Worm (Caenorhabditis elegans) whole organism, L2 larva: ENCODE measurements around the gene tiar-1.

ENCODE experiments used
- ama-1 ChIP-seq: fragments of 150-350 bp; optimal IDR thresholded peaks from 2 replicates; lab custom pipeline; 2018; ENCODE audit warnings: inconsistent platforms
- elt-1 ChIP-seq: fragments of 150-350 bp; optimal IDR thresholded peaks from 2 replicates; lab custom pipeline; 2014; ENCODE audit warnings: missing biosample characterization, missing genetic modification characterization
- lin-13 ChIP-seq: fragments of 150-350 bp; optimal IDR thresholded peaks from 2 replicates; lab custom pipeline; 2014; ENCODE audit warnings: missing biosample characterization, missing genetic modification reagents, missing genetic modification characterization
- lin-39 ChIP-seq: fragments of 150-350 bp; optimal IDR thresholded peaks from 2 replicates; lab custom pipeline; 2014; ENCODE audit warnings: missing biosample characterization, missing genetic modification reagents, missing genetic modification characterization
- mdl-1 ChIP-seq, 2 experiments: fragments of 150-350 bp in 1 of 2; sonication (generic microtip) in 1 of 2; optimal IDR thresholded peaks; 2 replicates each; lab custom pipeline; 2017; ENCODE audit warnings: missing biosample characterization in 2 of 2, missing genetic modification characterization in 2 of 2
- nhr-10 ChIP-seq: sonication (generic microtip); optimal IDR thresholded peaks from 2 replicates; lab custom pipeline; 2017; ENCODE audit warnings: missing biosample characterization, missing genetic modification characterization
- nhr-11 ChIP-seq: fragments of 150-350 bp; optimal IDR thresholded peaks from 2 replicates; lab custom pipeline; 2014; ENCODE audit warnings: missing biosample characterization, missing genetic modification characterization
- nhr-12 ChIP-seq: fragments of 150-350 bp; optimal IDR thresholded peaks from 2 replicates; lab custom pipeline; 2014; ENCODE audit warnings: missing biosample characterization, missing genetic modification characterization
- nhr-237 ChIP-seq: fragments of 150-350 bp; optimal IDR thresholded peaks from 2 replicates; lab custom pipeline; 2014; ENCODE audit warnings: missing biosample characterization, missing genetic modification characterization
- nhr-6 ChIP-seq: fragments of 150-350 bp; optimal IDR thresholded peaks from 2 replicates; lab custom pipeline; 2014; ENCODE audit warnings: missing biosample characterization, missing genetic modification characterization
- skn-1 ChIP-seq: sonication (generic microtip); optimal IDR thresholded peaks from 2 replicates; lab custom pipeline; 2017; ENCODE audit warnings: missing biosample characterization, missing genetic modification characterization
- snpc-4 ChIP-seq: fragments of 150-350 bp; optimal IDR thresholded peaks from 2 replicates; lab custom pipeline; 2014; ENCODE audit warnings: missing biosample characterization, missing genetic modification characterization

DNA sequence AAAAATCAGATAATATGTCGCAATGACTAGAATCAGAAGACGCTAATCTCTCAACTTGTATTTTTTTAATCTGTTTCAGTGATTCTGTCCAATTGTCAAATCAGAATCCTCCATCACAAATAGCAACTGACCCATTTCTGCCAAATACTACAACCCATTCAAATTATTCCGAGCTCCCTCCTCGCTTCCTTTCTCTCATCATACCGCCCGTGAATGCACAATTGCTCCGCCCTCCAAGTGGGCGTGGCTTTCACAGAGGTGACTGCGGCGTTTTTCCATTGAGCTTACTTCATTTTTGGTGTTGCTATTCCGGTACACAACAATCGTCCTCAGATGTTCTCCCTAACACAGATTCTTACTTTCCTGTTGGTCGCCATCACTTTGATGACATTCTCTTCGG, 33.9 kb downstream of the tiar-1 start, which contains the start of gene flp-27:
- TF ChIP-seq lin-39 (no peak), nhr-237 (tag; lab: Kevin White, UChicago) (no peak), snpc-4 (tag; lab: Kevin White, UChicago) (no peak), lin-13 (GFP tag; lab: Kevin White, UChicago) (no peak), skn-1 (tag; lab: Kevin White, UChicago) (no peak), nhr-11 (no peak), elt-1 (tag; lab: Kevin White, UChicago) (no peak), nhr-12 (tag; lab: Kevin White, UChicago) (no peak), nhr-10 (tag; lab: Kevin White, UChicago) (no peak), nhr-6 (no peak), mdl-1 (tag; optimal IDR thresholded peaks at IDR 0.05; lab: Kevin White, UChicago) (no peak), ama-1 (lab: Kevin White, UChicago) (no peak)
